Fruit fly (Drosophila melanogaster) S2 (cell line): ENCODE data around the gene PhKgamma.
"Not testable (repeated sequence)": the region's sequence is repeated elsewhere in the genome, so short reads cannot be mapped to it uniquely, and the experiment has no call there.

ENCODE experiments used
- CG8478 ChIP-seq: fragments of >200 bp; optimal IDR thresholded peaks from 2 replicates; lab custom pipeline; 2018
- CTCF ChIP-seq, 2 experiments: fragments of >200 bp; optimal IDR thresholded peaks; 2 replicates each; lab custom pipeline; 2018

The PhKgamma gene

dm6 chrX:11715937-11716730 is 21.2 kb downstream of the PhKgamma start:
- no peak for TF ChIP-seq CTCF (optimal IDR thresholded peaks at IDR 0.05; lab: Kevin White, UChicago)
- no peak for TF ChIP-seq CG8478 (lab: Kevin White, UChicago)

dm6 chrX:11716731-11717326 is 21.9 kb downstream of the PhKgamma start, which contains the start of gene prtp:
TSS of gene prtp (plus strand) at chrX:11716756.
- TF ChIP-seq CG8478 (lab: Kevin White, UChicago) (no peak), CTCF (optimal IDR thresholded peaks at IDR 0.05; lab: Kevin White, UChicago) (no peak)

dm6 chrX:11717892-11718291 is 23.0 kb downstream of the PhKgamma start:
- no peak for TF ChIP-seq CG8478 (lab: Kevin White, UChicago)
- no peak for TF ChIP-seq CTCF (optimal IDR thresholded peaks at IDR 0.05; lab: Kevin White, UChicago)

- TF ChIP-seq CTCF (optimal IDR thresholded peaks at IDR 0.05; lab: Kevin White, UChicago) (no peak), CG8478 (lab: Kevin White, UChicago) (no peak)
Measured at dm6 chrX:11720138-11720537, 25.2 kb downstream of the PhKgamma start, which contains the start of gene Tango10. TSS of gene Tango10 (plus strand) at chrX:11720245.

DNA sequence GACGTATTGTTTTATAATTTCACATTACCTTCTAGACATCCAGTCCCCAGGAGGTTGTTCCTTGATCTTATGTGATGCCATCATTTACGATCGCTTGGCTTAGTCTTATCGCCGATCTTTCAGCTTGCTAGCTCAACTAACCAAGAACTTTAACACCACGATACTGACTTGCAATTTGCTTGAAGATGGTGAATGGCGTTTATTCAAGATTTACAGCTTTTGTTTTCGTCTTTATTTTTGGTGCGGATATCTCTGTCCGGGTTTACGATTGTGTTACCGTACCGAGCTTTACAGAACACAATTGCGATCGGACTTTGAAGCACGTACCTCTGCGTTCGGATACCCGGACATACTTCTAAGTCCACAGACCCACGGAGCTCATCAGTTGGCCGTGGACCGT is 29.0 kb downstream of the PhKgamma start, which contains the start of gene CG15221:
Gene CG15221, plus strand, starts transcription at position 301 of the 400 bp plus-strand sequence.
- TF ChIP-seq CG8478 (lab: Kevin White, UChicago) (no peak), CTCF (optimal IDR thresholded peaks at IDR 0.05; lab: Kevin White, UChicago) (no peak)

- TF ChIP-seq CG8478 (lab: Kevin White, UChicago) = no peak
- no peak for TF ChIP-seq CTCF (optimal IDR thresholded peaks at IDR 0.05; lab: Kevin White, UChicago)
Measured at dm6 chrX:11728999-11729398, 34.1 kb downstream of the PhKgamma start, which contains the start of gene inaF-D. TSS of gene inaF-D (minus strand) at chrX:11729099.

DNA sequence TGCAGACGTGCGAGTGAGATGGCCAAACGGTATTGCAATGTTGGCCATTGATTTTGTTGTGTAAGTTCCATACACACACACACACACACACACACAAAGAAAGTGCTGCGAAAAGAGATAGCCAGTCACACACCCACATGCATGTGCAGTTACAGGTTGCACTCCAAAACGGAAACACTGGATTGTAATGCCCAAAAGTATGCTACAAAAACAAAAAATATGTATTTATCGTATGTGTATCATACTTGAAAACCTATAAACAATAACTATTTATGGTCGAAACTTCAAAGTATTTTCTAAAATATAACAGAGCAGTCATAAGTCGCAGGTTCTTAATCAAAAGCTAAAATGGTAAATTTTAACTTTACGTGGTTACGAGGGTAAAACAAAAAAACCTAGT is 35.1 kb downstream of the PhKgamma start:
- TF ChIP-seq CG8478 (lab: Kevin White, UChicago) (no peak), CTCF (optimal IDR thresholded peaks at IDR 0.05; lab: Kevin White, UChicago) (no peak)

DNA sequence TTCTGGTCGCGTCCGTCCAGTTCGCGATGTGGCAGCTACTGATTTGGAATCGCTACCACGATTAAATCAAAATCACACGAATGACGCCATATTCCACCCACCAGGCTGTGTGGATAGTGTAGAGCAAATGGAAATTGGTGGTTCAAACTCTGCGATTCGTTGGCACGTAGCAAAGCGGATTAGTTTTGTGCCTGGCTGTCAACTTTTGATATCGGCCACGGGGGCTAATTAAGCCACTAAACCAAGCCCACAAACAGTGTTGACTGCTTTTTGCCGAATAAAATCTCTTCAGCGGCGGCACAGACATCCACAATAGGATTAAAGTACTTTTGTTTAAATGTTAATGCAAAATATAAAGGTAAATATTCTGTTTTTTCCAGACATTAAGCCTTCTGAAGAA is 36.7 kb downstream of the PhKgamma start, which contains the start of gene inaF-C:
Gene inaF-C, minus strand, starts transcription at position 101 of the 400 bp plus-strand sequence.
- no peak for TF ChIP-seq CG8478 (lab: Kevin White, UChicago)
- no peak for TF ChIP-seq CTCF (optimal IDR thresholded peaks at IDR 0.05; lab: Kevin White, UChicago)

DNA sequence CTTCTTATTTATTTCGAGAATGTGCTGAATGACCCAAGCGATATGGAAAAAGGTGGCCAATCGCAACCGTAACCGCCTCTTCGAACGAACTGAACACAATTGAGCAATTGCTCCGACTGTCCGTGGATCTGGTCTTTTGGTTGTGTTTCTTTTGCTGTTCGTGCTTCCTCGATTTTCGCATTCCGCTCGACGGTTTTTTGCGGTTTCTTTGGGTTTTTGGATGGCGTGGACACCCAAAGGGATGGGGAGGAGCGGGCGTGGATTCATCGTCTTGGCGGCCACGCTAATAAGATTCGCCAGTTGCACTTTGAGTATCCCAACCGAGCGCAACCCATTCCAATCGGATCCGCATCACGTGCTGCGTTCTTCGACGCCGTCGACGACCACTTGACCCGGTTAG is 37.7 kb downstream of the PhKgamma start, which contains the start of gene inaF-B:
Gene inaF-B, minus strand, starts transcription at position 101 of the 400 bp plus-strand sequence.
- TF ChIP-seq CG8478 (lab: Kevin White, UChicago) (no peak), CTCF (optimal IDR thresholded peaks at IDR 0.05; lab: Kevin White, UChicago) (no peak)

DNA sequence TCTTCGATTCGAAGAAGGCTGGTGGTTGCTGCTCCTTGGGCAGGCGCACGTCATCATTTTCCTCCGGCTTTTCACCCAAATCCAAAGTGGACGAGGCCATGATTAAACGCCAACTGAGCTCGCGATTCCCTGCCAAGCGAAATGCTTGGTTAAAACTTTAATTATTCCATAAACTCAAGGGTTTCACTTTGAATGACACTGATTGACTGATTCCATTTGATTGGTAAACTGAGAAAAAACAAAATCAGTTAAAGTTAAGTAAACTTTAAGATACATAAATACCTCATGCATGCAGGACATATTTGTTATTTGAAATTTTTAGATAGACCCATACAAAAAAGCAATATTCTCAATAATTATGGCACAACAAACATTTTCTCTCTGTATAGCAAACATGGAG is 38.9 kb downstream of the PhKgamma start, which contains the start of gene inaF-A:
Gene inaF-A, minus strand, starts transcription at position 101 of the 400 bp plus-strand sequence.
- TF ChIP-seq CG8478 (lab: Kevin White, UChicago) (no peak), CTCF (optimal IDR thresholded peaks at IDR 0.05; lab: Kevin White, UChicago) (no peak)

dm6 chrX:11736421-11736820 is 41.5 kb downstream of the PhKgamma start:
- TF ChIP-seq CTCF (optimal IDR thresholded peaks at IDR 0.05; lab: Kevin White, UChicago) = no peak
- TF ChIP-seq CG8478 (lab: Kevin White, UChicago) = no peak

- not testable (repeated sequence) for TF ChIP-seq CTCF (optimal IDR thresholded peaks at IDR 0.05; lab: Kevin White, UChicago); CG8478 (lab: Kevin White, UChicago)
Measured at dm6 chrX:11753973-11754372, 59.0 kb downstream of the PhKgamma start, which contains the start of gene m. TSS of gene m (plus strand) at chrX:11754273.
